Worm (Caenorhabditis elegans) whole organism, mixed stage, embryonic: ENCODE results near the gene F54C8.7.

Source experiments
- M03D4.4 ChIP-seq: sonication (generic microtip); optimal IDR thresholded peaks from 2 replicates; lab custom pipeline; 2017; ENCODE audit warnings: mild to moderate bottlenecking, missing genetic modification characterization, missing compliant biosample characterization
- blmp-1 ChIP-seq: fragments of 150-350 bp; optimal IDR thresholded peaks from 2 replicates; lab custom pipeline; 2014; ENCODE audit warnings: missing biosample characterization, missing genetic modification characterization
- ceh-43 ChIP-seq: fragments of 200-800 bp; sonication (Bioruptor generic); optimal IDR thresholded peaks from 2 replicates; lab custom pipeline; 2018; ENCODE audit warnings: mild to moderate bottlenecking, missing genetic modification characterization, moderate library complexity, missing compliant biosample characterization
- ces-1 ChIP-seq: fragments of 150-350 bp; optimal IDR thresholded peaks from 2 replicates; lab custom pipeline; 2014; ENCODE audit warnings: missing biosample characterization, missing genetic modification reagents, missing genetic modification characterization
- cnd-1 ChIP-seq: fragments of 200-800 bp; sonication (Bioruptor generic); optimal IDR thresholded peaks from 2 replicates; lab custom pipeline; 2018; ENCODE audit warnings: mild to moderate bottlenecking, missing genetic modification characterization, missing compliant biosample characterization
- drap-1 ChIP-seq: fragments of 200-800 bp; sonication (Bioruptor generic); optimal IDR thresholded peaks from 3 replicates; lab custom pipeline; 2018; ENCODE audit warnings: mild to moderate bottlenecking, missing genetic modification characterization, missing compliant biosample characterization
- elt-3 ChIP-seq: fragments of 150-350 bp; optimal IDR thresholded peaks from 2 replicates; lab custom pipeline; 2014; ENCODE audit warnings: missing biosample characterization, missing genetic modification characterization
- flh-1 ChIP-seq: fragments of 200-800 bp; sonication (Bioruptor generic); optimal IDR thresholded peaks from 2 replicates; lab custom pipeline; 2018; ENCODE audit warnings: mild to moderate bottlenecking, missing genetic modification characterization, moderate library complexity, missing compliant biosample characterization
- ham-2 ChIP-seq: fragments of 200-800 bp; sonication (Bioruptor generic); optimal IDR thresholded peaks from 2 replicates; lab custom pipeline; 2018; ENCODE audit warnings: mild to moderate bottlenecking, missing genetic modification characterization, missing compliant biosample characterization
- hlh-1 ChIP-seq: fragments of 150-350 bp; optimal IDR thresholded peaks from 2 replicates; lab custom pipeline; 2014; ENCODE audit warnings: missing biosample characterization, missing genetic modification reagents, missing genetic modification characterization
- lin-13 ChIP-seq: fragments of 150-350 bp; optimal IDR thresholded peaks from 2 replicates; lab custom pipeline; 2014; ENCODE audit warnings: missing biosample characterization, missing genetic modification characterization
- lin-32 ChIP-seq: fragments of 200-800 bp; sonication (Bioruptor generic); optimal IDR thresholded peaks from 2 replicates; lab custom pipeline; 2018; ENCODE audit warnings: mild to moderate bottlenecking, missing genetic modification characterization, missing compliant biosample characterization
- lsy-2 ChIP-seq: fragments of 150-350 bp; optimal IDR thresholded peaks from 2 replicates; lab custom pipeline; 2014; ENCODE audit warnings: missing biosample characterization, missing genetic modification characterization
- mab-5 ChIP-seq: fragments of 150-350 bp; optimal IDR thresholded peaks from 2 replicates; lab custom pipeline; 2014; ENCODE audit warnings: missing biosample characterization, missing genetic modification characterization
- mep-1 ChIP-seq: fragments of 150-350 bp; optimal IDR thresholded peaks from 2 replicates; lab custom pipeline; 2017; ENCODE audit warnings: missing biosample characterization, missing genetic modification reagents, missing genetic modification characterization, inconsistent platforms
- mls-2 ChIP-seq: sonication (generic microtip); optimal IDR thresholded peaks from 2 replicates; lab custom pipeline; 2016; ENCODE audit warnings: mild to moderate bottlenecking, missing genetic modification characterization, moderate library complexity, missing compliant biosample characterization
- nhr-2 ChIP-seq: fragments of 150-350 bp; optimal IDR thresholded peaks from 2 replicates; lab custom pipeline; 2014; ENCODE audit warnings: missing biosample characterization, missing genetic modification characterization
- nhr-237 ChIP-seq: fragments of 150-350 bp; optimal IDR thresholded peaks from 2 replicates; lab custom pipeline; 2014; ENCODE audit warnings: missing biosample characterization, missing genetic modification characterization
- nhr-76 ChIP-seq: sonication (generic microtip); optimal IDR thresholded peaks from 2 replicates; lab custom pipeline; 2017; ENCODE audit warnings: missing biosample characterization, missing genetic modification characterization
- pha-4 ChIP-seq: fragments of 150-350 bp; optimal IDR thresholded peaks from 2 replicates; lab custom pipeline; 2018; ENCODE audit warnings: missing biosample characterization, missing genetic modification reagents, missing genetic modification characterization
- sem-2 ChIP-seq: fragments of 200-800 bp; sonication (Bioruptor generic); optimal IDR thresholded peaks from 2 replicates; lab custom pipeline; 2018; ENCODE audit warnings: mild to moderate bottlenecking, missing genetic modification characterization, missing compliant biosample characterization
- snpc-4 ChIP-seq: fragments of 150-350 bp; optimal IDR thresholded peaks from 2 replicates; lab custom pipeline; 2014; ENCODE audit warnings: missing biosample characterization, missing genetic modification characterization
- sptf-1 ChIP-seq: sonication (generic microtip); optimal IDR thresholded peaks from 2 replicates; lab custom pipeline; 2017; ENCODE audit warnings: mild to moderate bottlenecking, missing genetic modification characterization, moderate library complexity, missing compliant biosample characterization
- tbx-8 ChIP-seq: fragments of 200-800 bp; sonication (Bioruptor generic); optimal IDR thresholded peaks from 2 replicates; lab custom pipeline; 2018; ENCODE audit warnings: mild to moderate bottlenecking, missing genetic modification characterization, moderate library complexity, missing compliant biosample characterization
- unc-120 ChIP-seq: sonication (generic microtip); optimal IDR thresholded peaks from 2 replicates; lab custom pipeline; 2017; ENCODE audit warnings: missing genetic modification characterization, missing compliant biosample characterization; ENCODE audit not compliant: poor library complexity, severe bottlenecking
- unc-39 ChIP-seq: fragments of 150-350 bp; optimal IDR thresholded peaks from 2 replicates; lab custom pipeline; 2014; ENCODE audit warnings: missing biosample characterization, missing genetic modification characterization
- unc-62 ChIP-seq: fragments of 150-350 bp; optimal IDR thresholded peaks from 2 replicates; lab custom pipeline; 2014; ENCODE audit warnings: missing biosample characterization, missing genetic modification reagents, missing genetic modification characterization
- zip-8 ChIP-seq: fragments of 150-350 bp; optimal IDR thresholded peaks from 2 replicates; lab custom pipeline; 2014; ENCODE audit warnings: missing biosample characterization, missing genetic modification characterization
- ztf-11 ChIP-seq: fragments of 150-350 bp; optimal IDR thresholded peaks from 2 replicates; lab custom pipeline; 2014; ENCODE audit warnings: missing biosample characterization, missing genetic modification characterization

Gene F54C8.7

ce11 chrIII:9462785-9463467, 9.1 kb upstream of the F54C8.7 start:
- no peak for TF ChIP-seq mls-2 (tag; lab: Kevin White, UChicago)
- no peak for TF ChIP-seq nhr-2 (tag; lab: Kevin White, UChicago)
- no peak for TF ChIP-seq unc-39 (tag; lab: Kevin White, UChicago)
- TF ChIP-seq ham-2: no peak
- no peak for TF ChIP-seq zip-8 (tag; lab: Kevin White, UChicago)
- TF ChIP-seq unc-120 (tag; lab: Kevin White, UChicago): no peak
- TF ChIP-seq ces-1 (GFP tag; lab: Kevin White, UChicago): no peak
- no peak for TF ChIP-seq ztf-11 (tag; lab: Kevin White, UChicago)
- no peak for TF ChIP-seq mep-1 (tag; lab: Kevin White, UChicago)
- no peak for TF ChIP-seq blmp-1 (tag; lab: Kevin White, UChicago)
- TF ChIP-seq tbx-8 (GFP tag; lab: Kevin White, UChicago): no peak
- TF ChIP-seq cnd-1 (tag; lab: Kevin White, UChicago): no peak
- no peak for TF ChIP-seq unc-62 (GFP tag; lab: Kevin White, UChicago)
- TF ChIP-seq ceh-43 (GFP tag; lab: Kevin White, UChicago): no peak
- no peak for TF ChIP-seq flh-1 (GFP tag; lab: Kevin White, UChicago)

- no peak for TF ChIP-seq snpc-4 (tag; lab: Kevin White, UChicago)
- TF ChIP-seq flh-1 (GFP tag; lab: Kevin White, UChicago): no peak
- TF ChIP-seq lin-32 (GFP tag; lab: Kevin White, UChicago): no peak
- TF ChIP-seq ces-1 (GFP tag; lab: Kevin White, UChicago): no peak
- no peak for TF ChIP-seq mab-5 (tag; lab: Kevin White, UChicago)
- no peak for TF ChIP-seq lin-13 (tag; lab: Kevin White, UChicago)
- no peak for TF ChIP-seq blmp-1 (tag; lab: Kevin White, UChicago)
- TF ChIP-seq nhr-76: no peak
- TF ChIP-seq sem-2 (GFP tag; lab: Kevin White, UChicago): no peak
- TF ChIP-seq nhr-2 (tag; lab: Kevin White, UChicago): no peak
- no peak for TF ChIP-seq drap-1
- no peak for TF ChIP-seq pha-4 (tag; lab: Kevin White, UChicago)
- no peak for TF ChIP-seq cnd-1 (tag; lab: Kevin White, UChicago)
Measured at ce11 chrIII:9461894-9462784, 8.3 kb upstream of the F54C8.7 start.

DNA sequence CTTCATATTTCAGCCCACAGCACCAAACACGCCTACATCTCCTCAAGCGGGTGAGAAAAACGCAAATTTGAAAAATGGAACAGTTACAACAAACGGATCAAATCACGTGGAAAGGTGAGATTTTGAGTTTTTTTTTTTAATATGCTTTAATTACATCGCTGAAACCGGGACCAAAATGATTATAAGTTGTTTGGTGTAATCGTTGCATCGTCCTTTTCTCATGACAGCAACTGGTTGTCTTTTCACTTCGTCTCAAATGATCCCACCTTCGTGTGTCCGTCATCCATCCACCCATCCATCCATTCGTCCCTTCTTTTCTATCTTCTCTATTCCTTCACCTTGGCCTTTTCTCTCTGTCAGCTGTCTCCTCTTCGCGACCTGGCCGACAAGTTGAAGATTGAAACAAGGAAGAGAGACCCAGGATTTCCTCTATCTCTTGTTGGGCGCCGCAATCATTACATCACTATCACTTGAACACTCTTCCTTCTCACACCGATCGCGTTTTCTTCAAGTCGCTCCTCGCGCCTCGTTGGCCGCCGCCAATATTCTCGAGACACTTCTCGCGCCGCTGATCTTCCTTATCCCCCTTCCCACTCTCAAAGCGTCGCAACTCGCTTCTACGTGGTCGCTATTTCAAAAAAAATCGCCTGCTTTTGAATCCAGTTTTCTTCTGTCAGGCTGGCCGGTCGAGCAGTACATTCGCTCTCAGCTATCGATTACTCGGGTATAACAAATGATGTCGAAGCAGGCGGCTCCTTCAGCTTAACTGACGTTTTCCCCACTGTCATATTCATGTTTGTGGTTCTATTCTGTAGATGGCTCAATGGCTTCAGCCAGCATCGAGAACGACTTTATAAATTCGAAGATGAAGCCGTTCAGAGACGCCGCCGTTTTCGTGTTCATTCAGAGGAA, 3.6 kb upstream of the F54C8.7 start:
- TF ChIP-seq lsy-2 (tag; lab: Kevin White, UChicago): no peak
- no peak for TF ChIP-seq M03D4.4
- TF ChIP-seq unc-120 (tag; lab: Kevin White, UChicago): peak; percentile 57
- no peak for TF ChIP-seq drap-1
- peak; percentile 89 for TF ChIP-seq unc-62 (GFP tag; lab: Kevin White, UChicago)
- TF ChIP-seq nhr-237 (tag; lab: Kevin White, UChicago): no peak
- no peak for TF ChIP-seq ham-2
- no peak for TF ChIP-seq cnd-1 (tag; lab: Kevin White, UChicago)
- no peak for TF ChIP-seq elt-3 (tag; lab: Kevin White, UChicago)
- no peak for TF ChIP-seq mep-1 (tag; lab: Kevin White, UChicago)
- TF ChIP-seq flh-1 (GFP tag; lab: Kevin White, UChicago): no peak
- no peak for TF ChIP-seq nhr-2 (tag; lab: Kevin White, UChicago)
- TF ChIP-seq blmp-1 (tag; lab: Kevin White, UChicago): no peak
- no peak for TF ChIP-seq tbx-8 (GFP tag; lab: Kevin White, UChicago)
- no peak for TF ChIP-seq zip-8 (tag; lab: Kevin White, UChicago)
- TF ChIP-seq hlh-1 (tag; lab: Kevin White, UChicago): peak; percentile 88
- TF ChIP-seq mab-5 (tag; lab: Kevin White, UChicago): no peak
- TF ChIP-seq sptf-1: no peak
- no peak for TF ChIP-seq ces-1 (GFP tag; lab: Kevin White, UChicago)
